Fruit fly (Drosophila melanogaster) whole organism, adult: ENCODE measurements around the gene Nab2.

Experiments used
- CG14711 ChIP-seq: fragments of 200-800 bp; sonication (Bioruptor generic); optimal IDR thresholded peaks from 2 replicates; lab custom pipeline; 2018; ENCODE audit warnings: missing biosample characterization, mild to moderate bottlenecking, missing genetic modification characterization, moderate library complexity
- CG33017 ChIP-seq: fragments of 200-800 bp; sonication (Bioruptor generic); optimal IDR thresholded peaks from 2 replicates; lab custom pipeline; 2018; ENCODE audit warnings: missing biosample characterization, mild to moderate bottlenecking, missing genetic modification characterization, moderate library complexity

DNA sequence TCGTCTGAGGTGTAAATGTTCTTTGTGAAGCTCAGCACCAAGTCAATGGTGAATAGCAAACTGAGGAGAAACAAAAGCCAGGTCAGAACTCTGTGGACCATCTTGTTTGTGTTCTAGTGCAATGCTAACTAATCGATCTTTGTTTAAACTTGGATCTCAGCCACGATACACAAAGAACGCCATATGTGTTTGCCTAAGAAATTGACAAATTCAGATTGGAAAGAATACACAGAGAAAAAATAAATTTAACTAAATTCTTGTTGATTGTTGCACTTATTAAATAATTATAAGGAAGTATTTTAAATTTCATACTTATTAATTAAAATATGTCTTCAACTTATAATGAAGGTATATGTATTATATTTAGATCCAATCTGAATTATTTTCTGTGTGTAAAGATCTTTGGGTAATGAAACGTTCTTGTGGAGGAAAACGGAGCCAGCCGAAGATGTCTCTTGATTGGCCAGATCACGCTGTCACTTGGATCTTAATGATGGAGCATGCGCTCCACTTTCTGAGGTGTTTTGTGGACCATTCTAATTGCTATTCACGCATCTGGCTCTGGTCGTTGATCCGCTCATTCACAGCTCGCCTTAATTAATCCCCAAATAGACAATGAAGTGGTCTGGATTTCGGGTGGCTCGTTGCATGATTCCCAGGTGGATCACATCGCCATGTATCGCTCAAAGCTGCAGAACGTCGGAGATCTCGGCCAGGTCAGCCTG lies 46.8 kb upstream of the Nab2 start, which contains the start of the genes CG17784 and CG13613:
- TF ChIP-seq CG33017 (tag; lab: Kevin White, UChicago) (no peak), CG14711 (tag; lab: Kevin White, UChicago) (no peak)
